Worm (Caenorhabditis elegans) whole organism, L1 larva: Measurements from ENCODE around the gene toca-2.

ENCODE experiments used
- C04F5.9 ChIP-seq: sonication (generic microtip); optimal IDR thresholded peaks from 2 replicates; lab custom pipeline; 2016; ENCODE audit warnings: missing genetic modification characterization, missing compliant biosample characterization
- C16A3.4 ChIP-seq: fragments of 150-350 bp; optimal IDR thresholded peaks from 2 replicates; lab custom pipeline; 2014; ENCODE audit warnings: missing biosample characterization, missing genetic modification characterization
- C34B4.2 ChIP-seq: sonication (generic microtip); optimal IDR thresholded peaks from 2 replicates; lab custom pipeline; 2017; ENCODE audit warnings: mild to moderate bottlenecking, missing genetic modification characterization, missing compliant biosample characterization
- F16B12.6 ChIP-seq: fragments of 150-350 bp; optimal IDR thresholded peaks from 2 replicates; lab custom pipeline; 2014; ENCODE audit warnings: missing biosample characterization, missing genetic modification characterization
- Y116A8C.19 ChIP-seq: sonication (generic microtip); optimal IDR thresholded peaks from 2 replicates; lab custom pipeline; 2016; ENCODE audit warnings: missing compliant biosample characterization, missing genetic modification characterization, borderline replicate concordance
- aha-1 ChIP-seq: fragments of 150-350 bp; optimal IDR thresholded peaks from 2 replicates; lab custom pipeline; 2014; ENCODE audit warnings: missing biosample characterization, missing genetic modification characterization
- blmp-1 ChIP-seq: fragments of 150-350 bp; optimal IDR thresholded peaks from 2 replicates; lab custom pipeline; 2014; ENCODE audit warnings: missing biosample characterization, missing genetic modification characterization
- dpl-1 ChIP-seq, 3 experiments: fragments of 150-350 bp in 2 of 3; sonication (generic microtip) in 1 of 3; optimal IDR thresholded peaks; 2 replicates each; lab custom pipeline; 2014 to 2017; ENCODE audit warnings: missing biosample characterization in 3 of 3, missing genetic modification characterization in 3 of 3, missing genetic modification reagents in 3 of 3
- dsc-1 ChIP-seq: sonication (generic microtip); optimal IDR thresholded peaks from 2 replicates; lab custom pipeline; 2016; ENCODE audit warnings: mild to moderate bottlenecking, missing genetic modification characterization, missing compliant biosample characterization
- efl-1 ChIP-seq, 4 experiments: fragments of 150-350 bp; optimal IDR thresholded peaks in 3 of 4; peaks in 1 of 4; 1 replicate in 1 of 4; 2 replicates in 3 of 4; lab custom pipeline; 2014; ENCODE audit warnings: missing biosample characterization in 2 of 4, missing genetic modification characterization in 2 of 4, missing genetic modification reagents in 2 of 4
- egl-13 ChIP-seq: sonication (generic microtip); optimal IDR thresholded peaks from 2 replicates; lab custom pipeline; 2016; ENCODE audit warnings: missing genotype, missing genetic modification reagents, missing genetic modification characterization, missing compliant biosample characterization
- elt-2 ChIP-seq: sonication (generic microtip); optimal IDR thresholded peaks from 2 replicates; lab custom pipeline; 2016; ENCODE audit warnings: missing genetic modification characterization, mild to moderate bottlenecking, inconsistent platforms, missing compliant biosample characterization, missing genetic modification reagents
- fkh-8 ChIP-seq: sonication (generic microtip); optimal IDR thresholded peaks from 2 replicates; lab custom pipeline; 2016; ENCODE audit warnings: mild to moderate bottlenecking, missing genetic modification characterization, missing compliant biosample characterization
- grh-1 ChIP-seq: fragments of 200-800 bp; sonication (Bioruptor generic); IDR thresholded peaks from 2 replicates; pipeline ENCODE4 v1.3.6; 2022; ENCODE audit warnings: missing genetic modification reagents, missing genetic modification characterization, missing compliant biosample characterization
- hlh-4 ChIP-seq: sonication (generic microtip); optimal IDR thresholded peaks from 2 replicates; lab custom pipeline; 2016; ENCODE audit warnings: mild to moderate bottlenecking, missing genetic modification characterization, missing compliant biosample characterization
- irx-1 ChIP-seq: sonication (generic microtip); optimal IDR thresholded peaks from 2 replicates; lab custom pipeline; 2016; ENCODE audit warnings: missing genetic modification characterization, missing compliant biosample characterization
- lin-35 ChIP-seq, 2 experiments: fragments of 150-350 bp; optimal IDR thresholded peaks; 2 replicates each; lab custom pipeline; 2014; ENCODE audit warnings: missing biosample characterization in 2 of 2, missing genetic modification characterization in 2 of 2, missing genetic modification reagents in 2 of 2
- lin-39 ChIP-seq: fragments of 150-350 bp; optimal IDR thresholded peaks from 2 replicates; lab custom pipeline; 2014; ENCODE audit warnings: missing biosample characterization, missing genetic modification reagents, missing genetic modification characterization
- lir-3 ChIP-seq: sonication (generic microtip); optimal IDR thresholded peaks from 2 replicates; lab custom pipeline; 2016; ENCODE audit warnings: mild to moderate bottlenecking, missing genetic modification characterization, moderate library complexity, missing compliant biosample characterization; ENCODE audit not compliant: poor library complexity
- lsy-2 ChIP-seq, 2 experiments: fragments of 150-350 bp; optimal IDR thresholded peaks; 2 replicates each; lab custom pipeline; 2014; ENCODE audit warnings: missing biosample characterization in 2 of 2, missing genetic modification characterization in 2 of 2
- mdl-1 ChIP-seq, 2 experiments: fragments of 150-350 bp; optimal IDR thresholded peaks; 2 replicates each; lab custom pipeline; 2014 to 2017; ENCODE audit warnings: missing biosample characterization in 2 of 2, missing genetic modification characterization in 2 of 2, inconsistent platforms in 1 of 2
- mef-2 ChIP-seq: fragments of 150-350 bp; optimal IDR thresholded peaks from 2 replicates; lab custom pipeline; 2014; ENCODE audit warnings: missing biosample characterization, missing genetic modification characterization
- nhr-20 ChIP-seq: sonication (generic microtip); optimal IDR thresholded peaks from 2 replicates; lab custom pipeline; 2016; ENCODE audit warnings: mild to moderate bottlenecking, missing genetic modification characterization, missing compliant biosample characterization
- nhr-28 ChIP-seq: fragments of 150-350 bp; optimal IDR thresholded peaks from 2 replicates; lab custom pipeline; 2014; ENCODE audit warnings: missing biosample characterization, missing genetic modification characterization
- nhr-76 ChIP-seq: sonication (generic microtip); optimal IDR thresholded peaks from 2 replicates; lab custom pipeline; 2017; ENCODE audit warnings: missing biosample characterization, missing genetic modification characterization
- nhr-85 ChIP-seq: sonication (generic microtip); peaks from one replicate; lab custom pipeline; 2016; ENCODE audit warnings: missing genetic modification characterization, inconsistent platforms, missing compliant biosample characterization
- pag-3 ChIP-seq: sonication (generic microtip); optimal IDR thresholded peaks from 2 replicates; lab custom pipeline; 2017; ENCODE audit warnings: missing genetic modification characterization, mild to moderate bottlenecking, missing compliant biosample characterization, antibody characterized with exemption, borderline replicate concordance; ENCODE audit not compliant: insufficient read depth
- pqm-1 ChIP-seq: sonication (generic microtip); optimal IDR thresholded peaks from 3 replicates; lab custom pipeline; 2017; ENCODE audit warnings: missing biosample characterization, missing genetic modification characterization
- rnt-1 ChIP-seq: sonication (generic microtip); optimal IDR thresholded peaks from 2 replicates; lab custom pipeline; 2016; ENCODE audit warnings: mild to moderate bottlenecking, missing genetic modification characterization, moderate library complexity, missing compliant biosample characterization
- snpc-4 ChIP-seq: fragments of 150-350 bp; optimal IDR thresholded peaks from 2 replicates; lab custom pipeline; 2014; ENCODE audit warnings: missing biosample characterization, missing genetic modification characterization
- snu-23 ChIP-seq: sonication (generic microtip); optimal IDR thresholded peaks from 2 replicates; lab custom pipeline; 2016; ENCODE audit warnings: missing genetic modification characterization, missing compliant biosample characterization
- sup-37 ChIP-seq: fragments of 200-800 bp; sonication (Bioruptor generic); optimal IDR thresholded peaks from 2 replicates; lab custom pipeline; 2018; ENCODE audit warnings: mild to moderate bottlenecking, missing genetic modification characterization, missing compliant biosample characterization
- swsn-7 ChIP-seq: sonication (generic microtip); optimal IDR thresholded peaks from 2 replicates; lab custom pipeline; 2016; ENCODE audit warnings: missing genetic modification characterization, missing compliant biosample characterization
- tbx-2 ChIP-seq: sonication (generic microtip); optimal IDR thresholded peaks from 2 replicates; lab custom pipeline; 2016; ENCODE audit warnings: missing genetic modification characterization, missing compliant biosample characterization
- unc-62 ChIP-seq: fragments of 150-350 bp; optimal IDR thresholded peaks from 2 replicates; lab custom pipeline; 2014; ENCODE audit warnings: missing biosample characterization, missing genetic modification reagents, missing genetic modification characterization
- unc-98 ChIP-seq: fragments of 200-800 bp; sonication (Bioruptor generic); IDR thresholded peaks from 2 replicates; pipeline ENCODE4 v1.3.6; 2022; ENCODE audit warnings: missing genetic modification characterization, missing compliant biosample characterization

toca-2 gene

ce11 chrIII:13759691-13760090, 4.0 kb downstream of the toca-2 start:
- no peak for TF ChIP-seq snpc-4
- no peak for TF ChIP-seq F16B12.6
- TF ChIP-seq dsc-1, result no peak
- no peak for TF ChIP-seq rnt-1
- TF ChIP-seq nhr-76, result no peak
- no peak for TF ChIP-seq grh-1 (GFP tag; lab: Robert Waterston, UW)
- no peak for TF ChIP-seq snu-23 (GFP tag; lab: Kevin White, UChicago)
- no peak for TF ChIP-seq C34B4.2 (tag; lab: Kevin White, UChicago)
- TF ChIP-seq nhr-20, result no peak
- TF ChIP-seq hlh-4 (tag; lab: Kevin White, UChicago), result no peak
- no peak for TF ChIP-seq lin-39
- TF ChIP-seq swsn-7 (tag; lab: Kevin White, UChicago), result no peak
- TF ChIP-seq egl-13 (tag; lab: Kevin White, UChicago), result no peak
- TF ChIP-seq lir-3 (tag; lab: Kevin White, UChicago), result no peak
- no peak for TF ChIP-seq mdl-1 (tag; optimal IDR thresholded peaks at IDR 0.05; lab: Kevin White, UChicago)
- TF ChIP-seq sup-37, result no peak

- TF ChIP-seq efl-1 (optimal IDR thresholded peaks at IDR 0.05; lab: Kevin White, UChicago), result no peak
- no peak for TF ChIP-seq efl-1 (GFP tag; optimal IDR thresholded peaks at IDR 0.05 in 1 of 2; lab: Kevin White, UChicago)
- TF ChIP-seq Y116A8C.19 (tag; lab: Kevin White, UChicago), result no peak
- TF ChIP-seq unc-62, result no peak
- no peak for TF ChIP-seq mef-2 (tag; lab: Kevin White, UChicago)
- no peak for TF ChIP-seq lin-35 (GFP tag; optimal IDR thresholded peaks at IDR 0.05; lab: Kevin White, UChicago)
- no peak for TF ChIP-seq C34B4.2 (tag; lab: Kevin White, UChicago)
- TF ChIP-seq pag-3 (tag; lab: Kevin White, UChicago), result no peak
- no peak for TF ChIP-seq nhr-28 (tag; lab: Kevin White, UChicago)
- no peak for TF ChIP-seq snu-23 (GFP tag; lab: Kevin White, UChicago)
- no peak for TF ChIP-seq hlh-4 (tag; lab: Kevin White, UChicago)
- no peak for TF ChIP-seq irx-1
- no peak for TF ChIP-seq pqm-1 (tag; lab: Kevin White, UChicago)
- TF ChIP-seq fkh-8 (tag; lab: Kevin White, UChicago), result no peak
- TF ChIP-seq lsy-2 (tag; optimal IDR thresholded peaks at IDR 0.05; lab: Kevin White, UChicago), result no peak
- TF ChIP-seq dpl-1 (GFP tag; optimal IDR thresholded peaks at IDR 0.05; lab: Kevin White, UChicago), result no peak
- no peak for TF ChIP-seq grh-1 (GFP tag; lab: Robert Waterston, UW)
- no peak for TF ChIP-seq aha-1 (tag; lab: Kevin White, UChicago)
- no peak for TF ChIP-seq tbx-2 (tag; lab: Kevin White, UChicago)
- no peak for TF ChIP-seq unc-98 (GFP tag; lab: Robert Waterston, UW)
Measured at ce11 chrIII:13761022-13761421, 5.3 kb downstream of the toca-2 start.

DNA sequence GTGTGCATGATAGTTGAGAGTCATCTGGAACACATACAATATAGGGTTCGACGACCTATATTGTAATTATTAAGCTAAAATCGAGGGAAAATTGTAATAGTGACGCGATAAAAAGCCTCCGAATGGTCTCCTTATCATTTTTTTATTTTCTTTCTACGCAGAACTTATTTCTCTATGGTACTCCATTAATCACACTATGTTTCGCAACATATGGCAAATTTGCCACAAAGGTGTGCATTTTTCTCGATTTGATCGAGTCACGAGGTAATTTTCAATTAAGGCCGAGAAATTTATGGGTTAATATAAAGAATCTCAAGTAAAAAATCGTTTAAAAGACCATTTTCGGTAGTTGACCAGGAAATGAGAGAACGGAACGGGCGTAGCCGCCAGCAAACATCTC, 6.3 kb downstream of the toca-2 start, which contains the start of gene dbn-1:
Gene dbn-1 (minus strand): TSS at position 24 of the 400 bp plus-strand sequence.
- TF ChIP-seq blmp-1 (tag; lab: Kevin White, UChicago) (no peak), C04F5.9 (tag; lab: Kevin White, UChicago) (no peak), elt-2 (tag; lab: Kevin White, UChicago) (peak; percentile 38), swsn-7 (tag; lab: Kevin White, UChicago) (no peak), hlh-4 (tag; lab: Kevin White, UChicago) (no peak), rnt-1 (no peak), nhr-85 (peak; percentile 20), efl-1 (optimal IDR thresholded peaks at IDR 0.05; lab: Kevin White, UChicago) (no peak), efl-1 (GFP tag; optimal IDR thresholded peaks at IDR 0.05 in 1 of 2; lab: Kevin White, UChicago) (peak in 1 of 2 experiments; percentile 9), C16A3.4 (tag; lab: Kevin White, UChicago) (no peak)
